Fruit fly (Drosophila melanogaster) whole organism, adult: ENCODE measurements around the gene CG32813.

Experiments
- CG11617 ChIP-seq: fragments of 200-800 bp; sonication (Bioruptor generic); optimal IDR thresholded peaks from 2 replicates; lab custom pipeline; 2017; ENCODE audit warnings: mild to moderate bottlenecking, missing biosample characterization, missing genetic modification reagents, missing genetic modification characterization
- CG14711 ChIP-seq: fragments of 200-800 bp; sonication (Bioruptor generic); optimal IDR thresholded peaks from 2 replicates; lab custom pipeline; 2018; ENCODE audit warnings: missing biosample characterization, mild to moderate bottlenecking, missing genetic modification characterization, moderate library complexity
- CG1620 ChIP-seq: fragments of 200-800 bp; sonication (Bioruptor generic); optimal IDR thresholded peaks from 2 replicates; lab custom pipeline; 2016; ENCODE audit warnings: missing biosample characterization, missing genetic modification characterization
- Clk ChIP-seq: fragments of 200-800 bp; sonication (Bioruptor generic); optimal IDR thresholded peaks from 2 replicates; lab custom pipeline; 2017; ENCODE audit warnings: missing biosample characterization, missing genetic modification characterization
- Hr96 ChIP-seq: fragments of 200-800 bp; sonication (Bioruptor generic); optimal IDR thresholded peaks from 2 replicates; lab custom pipeline; 2016; ENCODE audit warnings: missing biosample characterization, missing genetic modification characterization
- Mnt ChIP-seq: fragments of 200-800 bp; sonication (Bioruptor generic); optimal IDR thresholded peaks from 2 replicates; lab custom pipeline; 2016; ENCODE audit warnings: missing biosample characterization, mild to moderate bottlenecking, missing genetic modification characterization
- bab1 ChIP-seq: fragments of 200-800 bp; sonication (Bioruptor generic); optimal IDR thresholded peaks from 3 replicates; lab custom pipeline; 2019; ENCODE audit warnings: missing biosample characterization, mild to moderate bottlenecking, missing genetic modification characterization, moderate library complexity
- kay ChIP-seq: fragments of 200-800 bp; sonication (Bioruptor generic); peaks from one replicate; lab custom pipeline; 2016; ENCODE audit warnings: missing biosample characterization, missing genetic modification characterization, borderline replicate concordance
- ovo ChIP-seq: fragments of 200-800 bp; sonication (Bioruptor generic); optimal IDR thresholded peaks from 2 replicates; lab custom pipeline; 2016; ENCODE audit warnings: missing biosample characterization, missing genetic modification characterization
- tj ChIP-seq: fragments of 200-800 bp; sonication (Bioruptor generic); optimal IDR thresholded peaks from 3 replicates; lab custom pipeline; 2017; ENCODE audit warnings: missing biosample characterization, mild to moderate bottlenecking, missing genetic modification characterization, moderate library complexity

The CG32813 gene

dm6 chrX:1414269-1414668, 33.6 kb downstream of the CG32813 start:
- TF ChIP-seq ovo (GFP tag; lab: Kevin White, UChicago) (no peak), kay (GFP tag; lab: Kevin White, UChicago) (no peak), Clk (GFP tag; lab: Kevin White, UChicago) (no peak), tj (GFP tag; lab: Kevin White, UChicago) (no peak), bab1 (no peak), Hr96 (GFP tag; lab: Kevin White, UChicago) (no peak), CG1620 (GFP tag; lab: Kevin White, UChicago) (no peak), CG11617 (GFP tag; lab: Kevin White, UChicago) (no peak), Mnt (no peak), CG14711 (tag; lab: Kevin White, UChicago) (no peak)
